Worm (Caenorhabditis elegans) whole organism, late embryonic: ENCODE measurements around the gene F59E12.1.

Experiments used
- ceh-45 ChIP-seq: fragments of 200-800 bp; sonication (Bioruptor generic); IDR thresholded peaks from 2 replicates; pipeline ENCODE4 v1.3.6; 2022; ENCODE audit warnings: missing genetic modification reagents, missing genetic modification characterization, missing compliant biosample characterization
- che-1 ChIP-seq: sonication (generic microtip); optimal IDR thresholded peaks from 2 replicates; lab custom pipeline; 2016; ENCODE audit warnings: mild to moderate bottlenecking, missing genetic modification characterization, missing compliant biosample characterization
- elt-2 ChIP-seq: sonication (generic microtip); optimal IDR thresholded peaks from 2 replicates; lab custom pipeline; 2016; ENCODE audit warnings: missing genetic modification reagents, missing genetic modification characterization, missing compliant biosample characterization
- gmeb-2 ChIP-seq: sonication (generic microtip); optimal IDR thresholded peaks from 2 replicates; lab custom pipeline; 2016; ENCODE audit warnings: missing genetic modification characterization, inconsistent platforms, missing compliant biosample characterization
- pag-3 ChIP-seq: sonication (generic microtip); optimal IDR thresholded peaks from 2 replicates; lab custom pipeline; 2016; ENCODE audit warnings: missing compliant biosample characterization, missing genetic modification characterization, borderline replicate concordance
- pax-1 ChIP-seq: fragments of 150-350 bp; optimal IDR thresholded peaks from 2 replicates; lab custom pipeline; 2014; ENCODE audit warnings: missing biosample characterization, missing genetic modification characterization
- pros-1 ChIP-seq: fragments of 150-350 bp; optimal IDR thresholded peaks from 2 replicates; lab custom pipeline; 2014; ENCODE audit warnings: missing biosample characterization, missing genetic modification reagents, missing genetic modification characterization

DNA sequence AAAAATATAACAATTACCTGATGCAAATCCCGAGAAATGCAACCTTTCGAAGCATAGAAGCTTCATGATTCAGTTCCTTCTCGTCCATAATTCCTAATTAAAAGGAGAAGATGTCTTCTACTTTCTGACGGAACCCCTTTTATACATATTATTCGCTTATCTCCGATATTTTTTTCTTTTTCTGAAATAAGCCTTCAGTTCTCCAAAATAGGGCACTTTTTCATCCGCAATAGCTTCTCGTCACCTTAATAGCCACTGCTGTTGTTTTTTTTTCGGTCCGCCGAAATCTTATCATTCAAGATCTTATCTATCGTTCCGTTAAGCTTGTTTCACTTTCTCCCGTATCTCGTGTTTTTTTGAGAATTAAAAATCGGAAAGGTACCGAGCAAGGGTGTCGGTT is 2.0 kb upstream of the F59E12.1 start, which contains the start of gene bli-2:
- TF ChIP-seq gmeb-2 (tag; lab: Kevin White, UChicago) (no peak), ceh-45 (no peak), pag-3 (tag; lab: Kevin White, UChicago) (no peak), che-1 (tag; lab: Kevin White, UChicago) (no peak), pax-1 (tag; lab: Kevin White, UChicago) (no peak), elt-2 (tag; lab: Kevin White, UChicago) (no peak), pros-1 (tag; lab: Kevin White, UChicago) (no peak)
